Fruit fly (Drosophila melanogaster): Measurements from ENCODE around the gene Nse1.

The Nse1 gene

dm6 chr2L:6696229-6696628, 18.8 kb upstream of the Nse1 start:
- TF ChIP-seq sv (GFP tag; optimal IDR thresholded peaks at IDR 0.05) (no peak), fru (GFP tag; optimal IDR thresholded peaks at IDR 0.05) (no peak), rgr (GFP tag; optimal IDR thresholded peaks at IDR 0.05) (no peak), Myc (optimal IDR thresholded peaks at IDR 0.05) (no peak), lola (GFP tag; optimal IDR thresholded peaks at IDR 0.05) (no peak), h (GFP tag; optimal IDR thresholded peaks at IDR 0.05) (no peak), dsf (GFP tag; optimal IDR thresholded peaks at IDR 0.05; ENCODE audit: borderline replicate concordance) (no peak), Vsx2 (GFP tag; optimal IDR thresholded peaks at IDR 0.05; ENCODE audit: partially characterized antibody) (no peak), pan (optimal IDR thresholded peaks at IDR 0.05) (no peak), CrebA (GFP tag; optimal IDR thresholded peaks at IDR 0.05; ENCODE audit: borderline replicate concordance) (no peak), jim (GFP tag; optimal IDR thresholded peaks at IDR 0.05) (no peak), HLH106 (tag; optimal IDR thresholded peaks at IDR 0.05) (no peak), foxo (GFP tag; optimal IDR thresholded peaks at IDR 0.05) (no peak), br (GFP tag; optimal IDR thresholded peaks at IDR 0.05) (no peak)

- TF ChIP-seq Jra (GFP tag; optimal IDR thresholded peaks at IDR 0.05) = no peak
- peak; percentile 65 for TF ChIP-seq Sp1 (GFP tag; optimal IDR thresholded peaks at IDR 0.05)
- TF ChIP-seq sv (GFP tag; optimal IDR thresholded peaks at IDR 0.05) = no peak
- no peak for TF ChIP-seq brk (GFP tag; optimal IDR thresholded peaks at IDR 0.05)
- no peak for TF ChIP-seq usp (GFP tag; optimal IDR thresholded peaks at IDR 0.05)
- no peak for TF ChIP-seq CrebA (GFP tag; optimal IDR thresholded peaks at IDR 0.05; ENCODE audit: borderline replicate concordance)
- peak; percentile 65 for TF ChIP-seq h (GFP tag; optimal IDR thresholded peaks at IDR 0.05)
- TF ChIP-seq Myc (optimal IDR thresholded peaks at IDR 0.05) = no peak
- no peak for TF ChIP-seq jim (GFP tag; optimal IDR thresholded peaks at IDR 0.05)
- no peak for TF ChIP-seq dsf (GFP tag; optimal IDR thresholded peaks at IDR 0.05; ENCODE audit: borderline replicate concordance)
- no peak for TF ChIP-seq Abd-B (GFP tag; optimal IDR thresholded peaks at IDR 0.05)
- peak; percentile 40 for TF ChIP-seq psq (GFP tag; optimal IDR thresholded peaks at IDR 0.05)
- TF ChIP-seq woc (GFP tag; optimal IDR thresholded peaks at IDR 0.05) = peak; percentile 35
- TF ChIP-seq dl (GFP tag; optimal IDR thresholded peaks at IDR 0.05; ENCODE audit: insufficient read depth in 1 of 2, partially characterized antibody in 2 of 2) = no peak
- no peak for TF ChIP-seq N (GFP tag; optimal IDR thresholded peaks at IDR 0.05)
- TF ChIP-seq rgr (GFP tag; optimal IDR thresholded peaks at IDR 0.05) = peak; percentile 24
- no peak for TF ChIP-seq Hr78 (GFP tag; optimal IDR thresholded peaks at IDR 0.05)
- no peak for TF ChIP-seq Mio (GFP tag; optimal IDR thresholded peaks at IDR 0.05)
- no peak for TF ChIP-seq Rel (GFP tag; optimal IDR thresholded peaks at IDR 0.05)
- no peak for TF ChIP-seq Rel (tag; optimal IDR thresholded peaks at IDR 0.05)
- TF ChIP-seq fru (GFP tag; optimal IDR thresholded peaks at IDR 0.05) = peak; percentile 49
- TF ChIP-seq br (GFP tag; optimal IDR thresholded peaks at IDR 0.05) = peak; percentile 37
- TF ChIP-seq sage (GFP tag; optimal IDR thresholded peaks at IDR 0.05) = no peak
- TF ChIP-seq Vsx2 (GFP tag; optimal IDR thresholded peaks at IDR 0.05; ENCODE audit: partially characterized antibody) = no peak
- TF ChIP-seq dmrt93B (GFP tag; optimal IDR thresholded peaks at IDR 0.05) = no peak
- TF ChIP-seq lola (GFP tag; optimal IDR thresholded peaks at IDR 0.05) = no peak
- TF ChIP-seq Hnf4 (GFP tag; optimal IDR thresholded peaks at IDR 0.05) = no peak
- no peak for TF ChIP-seq CG32264 (GFP tag; optimal IDR thresholded peaks at IDR 0.05)
- TF ChIP-seq tai (GFP tag; optimal IDR thresholded peaks at IDR 0.05) = no peak
- no peak for TF ChIP-seq Dif (GFP tag; optimal IDR thresholded peaks at IDR 0.05; ENCODE audit: partially characterized antibody)
- TF ChIP-seq foxo (GFP tag; optimal IDR thresholded peaks at IDR 0.05) = peak in 1 of 2 experiments; percentile 56
- TF ChIP-seq OdsH (GFP tag; optimal IDR thresholded peaks at IDR 0.05) = peak; percentile 45
- TF ChIP-seq Dfd (GFP tag; optimal IDR thresholded peaks at IDR 0.05) = no peak
- peak; percentile 18 for TF ChIP-seq CG9705 (GFP tag; optimal IDR thresholded peaks at IDR 0.05)
- TF ChIP-seq Hr83 (GFP tag; optimal IDR thresholded peaks at IDR 0.05; ENCODE audit: poor library complexity, severe bottlenecking) = no peak
- TF ChIP-seq pan (optimal IDR thresholded peaks at IDR 0.05) = no peak
- peak; percentile 52 for TF ChIP-seq HLH106 (tag; optimal IDR thresholded peaks at IDR 0.05)
- peak; percentile 23 for TF ChIP-seq ey (GFP tag; optimal IDR thresholded peaks at IDR 0.05)
- TF ChIP-seq GATAd (GFP tag; optimal IDR thresholded peaks at IDR 0.05) = no peak
These were observed 16.4 kb upstream of the Nse1 start for dm6 chr2L:6693794-6694254.

Data from whole organism, wandering third instar larva.